Fruit fly (Drosophila melanogaster): ENCODE results near the gene term.
A peak's percentile ranks its signal among the peaks of the same experiment; 100 is the strongest.

term gene

DNA sequence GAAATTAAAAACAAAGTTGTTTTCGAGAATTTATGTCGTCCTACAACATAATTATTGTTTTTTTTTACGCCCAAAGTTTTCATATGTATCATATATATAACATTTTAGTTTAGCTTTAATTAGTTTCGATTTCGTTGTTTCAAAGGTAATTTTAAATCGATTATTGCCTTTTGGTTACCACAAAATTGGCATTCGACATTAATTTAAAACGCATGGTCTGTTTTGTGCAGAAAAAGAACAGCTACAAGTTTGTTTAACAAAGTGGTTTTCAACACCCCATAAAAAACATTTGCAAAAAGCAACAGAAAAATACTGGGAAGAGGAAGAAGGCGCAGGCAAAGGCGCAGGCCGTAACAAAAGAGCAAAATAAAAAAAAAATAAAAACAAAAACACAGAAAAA lies 44.9 kb upstream of the term start:
- TF ChIP-seq ey (GFP tag; optimal IDR thresholded peaks at IDR 0.05) (no peak), N (GFP tag; optimal IDR thresholded peaks at IDR 0.05) (no peak), lola (GFP tag; optimal IDR thresholded peaks at IDR 0.05) (no peak), sv (GFP tag; optimal IDR thresholded peaks at IDR 0.05) (no peak), pan (optimal IDR thresholded peaks at IDR 0.05) (no peak), Dif (GFP tag; optimal IDR thresholded peaks at IDR 0.05; ENCODE audit: partially characterized antibody) (no peak), Hr78 (GFP tag; optimal IDR thresholded peaks at IDR 0.05) (no peak), OdsH (GFP tag; optimal IDR thresholded peaks at IDR 0.05) (no peak), CG32264 (GFP tag; optimal IDR thresholded peaks at IDR 0.05) (no peak), jim (GFP tag; optimal IDR thresholded peaks at IDR 0.05) (no peak), CrebA (GFP tag; optimal IDR thresholded peaks at IDR 0.05; ENCODE audit: borderline replicate concordance) (no peak), sage (GFP tag; optimal IDR thresholded peaks at IDR 0.05) (no peak), Hnf4 (GFP tag; optimal IDR thresholded peaks at IDR 0.05) (no peak), Hr83 (GFP tag; optimal IDR thresholded peaks at IDR 0.05; ENCODE audit: poor library complexity, severe bottlenecking) (no peak), woc (GFP tag; optimal IDR thresholded peaks at IDR 0.05) (no peak)

DNA sequence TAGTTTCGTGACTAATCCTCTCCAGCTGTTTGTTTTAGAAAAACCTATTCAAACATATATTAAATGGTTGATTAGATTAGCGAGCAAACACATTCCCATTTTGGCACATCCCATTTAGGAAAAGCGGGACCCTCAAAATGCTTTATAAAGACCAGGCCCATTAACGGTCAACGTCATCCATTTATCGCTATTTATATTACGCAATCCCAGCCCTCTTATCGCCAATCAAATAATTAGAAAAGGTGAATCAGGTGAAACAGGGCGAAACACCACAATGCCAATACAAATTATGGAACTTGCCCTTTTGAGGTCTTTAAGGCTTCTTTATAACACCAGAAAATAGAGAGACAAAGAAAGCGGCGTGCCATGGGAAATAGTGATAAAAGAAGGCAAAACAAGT lies 44.5 kb upstream of the term start:
- TF ChIP-seq Hnf4 (GFP tag; optimal IDR thresholded peaks at IDR 0.05) (no peak), psq (GFP tag; optimal IDR thresholded peaks at IDR 0.05) (no peak), Rel (GFP tag; optimal IDR thresholded peaks at IDR 0.05) (no peak), Rel (tag; optimal IDR thresholded peaks at IDR 0.05) (no peak), sage (GFP tag; optimal IDR thresholded peaks at IDR 0.05) (no peak), foxo (GFP tag; optimal IDR thresholded peaks at IDR 0.05) (no peak), Hr78 (GFP tag; optimal IDR thresholded peaks at IDR 0.05) (no peak), HLH106 (tag; optimal IDR thresholded peaks at IDR 0.05) (no peak), Abd-B (GFP tag; optimal IDR thresholded peaks at IDR 0.05) (no peak), usp (GFP tag; optimal IDR thresholded peaks at IDR 0.05) (no peak), woc (GFP tag; optimal IDR thresholded peaks at IDR 0.05) (no peak), lola (GFP tag; optimal IDR thresholded peaks at IDR 0.05) (no peak)

DNA sequence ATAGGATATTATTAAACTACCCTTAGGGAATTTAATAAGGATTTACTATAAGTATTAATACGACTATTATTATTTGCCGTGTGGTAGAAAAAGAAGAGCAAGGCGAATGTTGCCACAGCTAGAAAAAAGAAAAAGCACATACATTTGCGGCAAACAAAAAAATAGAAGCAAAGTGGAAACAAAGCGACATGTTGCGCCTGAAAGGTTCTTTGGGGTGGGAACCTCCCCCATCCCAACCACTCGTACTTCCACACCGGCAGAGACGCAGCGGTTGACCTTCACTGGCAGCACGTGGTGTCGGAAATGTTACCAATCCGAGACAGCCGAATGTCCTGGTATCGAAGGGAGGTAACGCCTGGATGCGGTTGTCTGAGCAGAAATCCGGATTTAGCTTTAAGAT lies 43.8 kb upstream of the term start:
- no peak for TF ChIP-seq br (GFP tag; optimal IDR thresholded peaks at IDR 0.05)

- TF ChIP-seq sv (GFP tag; optimal IDR thresholded peaks at IDR 0.05) (no peak), pan (optimal IDR thresholded peaks at IDR 0.05) (no peak), Abd-B (GFP tag; optimal IDR thresholded peaks at IDR 0.05) (no peak), Hnf4 (GFP tag; optimal IDR thresholded peaks at IDR 0.05) (no peak), Dfd (GFP tag; optimal IDR thresholded peaks at IDR 0.05) (no peak), Mio (GFP tag; optimal IDR thresholded peaks at IDR 0.05) (no peak), fru (GFP tag; optimal IDR thresholded peaks at IDR 0.05) (no peak), Rel (GFP tag; optimal IDR thresholded peaks at IDR 0.05) (no peak), Rel (tag; optimal IDR thresholded peaks at IDR 0.05) (no peak), GATAd (GFP tag; optimal IDR thresholded peaks at IDR 0.05) (no peak), N (GFP tag; optimal IDR thresholded peaks at IDR 0.05) (no peak)
Observed at dm6 chr3L:18636782-18637181, 43.2 kb upstream of the term start.

DNA sequence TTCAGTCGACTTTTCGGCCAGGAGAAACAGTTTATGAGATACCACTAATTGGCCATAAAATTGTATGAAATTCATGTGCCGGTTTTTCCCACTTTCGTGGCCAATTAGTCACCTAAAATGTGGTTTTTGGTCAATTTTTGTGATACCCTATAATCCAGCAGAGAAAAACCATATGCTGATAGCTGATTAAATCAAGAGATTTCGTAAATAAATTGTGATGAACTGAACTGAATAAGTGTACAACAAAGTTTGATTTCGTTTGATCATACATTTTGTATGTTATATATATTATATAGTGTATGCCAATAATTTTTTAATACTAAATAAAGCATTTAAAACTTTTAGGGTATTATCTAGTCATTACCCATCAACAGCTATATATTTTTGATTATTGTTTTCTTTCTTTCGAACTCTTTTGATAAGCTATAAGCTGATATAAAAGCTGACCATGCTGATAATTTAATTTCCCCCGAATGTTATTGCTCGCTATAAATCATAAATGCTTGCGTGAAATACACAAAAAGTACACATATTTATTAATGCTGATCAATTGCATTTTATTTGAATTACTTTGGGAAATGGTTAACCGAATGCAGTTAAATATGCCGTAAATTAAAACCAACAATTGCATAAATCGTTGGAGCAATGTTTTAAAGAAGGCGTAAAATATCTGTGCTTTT lies 41.4 kb upstream of the term start:
- peak in 1 of 2 experiments; percentile 2 for TF ChIP-seq foxo (GFP tag; optimal IDR thresholded peaks at IDR 0.05)
- TF ChIP-seq Sp1 (GFP tag; optimal IDR thresholded peaks at IDR 0.05) = peak; percentile 13
- peak; percentile 0 for TF ChIP-seq h (GFP tag; optimal IDR thresholded peaks at IDR 0.05)
- peak in 1 of 2 experiments; percentile 50 for TF ChIP-seq dl (GFP tag; optimal IDR thresholded peaks at IDR 0.05; ENCODE audit: insufficient read depth in 1 of 2, partially characterized antibody in 2 of 2)
- TF ChIP-seq OdsH (GFP tag; optimal IDR thresholded peaks at IDR 0.05) = peak; percentile 11
- peak; percentile 3 for TF ChIP-seq rgr (GFP tag; optimal IDR thresholded peaks at IDR 0.05)
- TF ChIP-seq dsf (GFP tag; optimal IDR thresholded peaks at IDR 0.05; ENCODE audit: borderline replicate concordance) = no peak
- TF ChIP-seq Rel (GFP tag; optimal IDR thresholded peaks at IDR 0.05) = no peak
- peak; percentile 91 for TF ChIP-seq Rel (tag; optimal IDR thresholded peaks at IDR 0.05)
- TF ChIP-seq sage (GFP tag; optimal IDR thresholded peaks at IDR 0.05) = no peak
- TF ChIP-seq psq (GFP tag; optimal IDR thresholded peaks at IDR 0.05) = peak; percentile 9
- TF ChIP-seq pan (optimal IDR thresholded peaks at IDR 0.05) = peak; percentile 28
- TF ChIP-seq lola (GFP tag; optimal IDR thresholded peaks at IDR 0.05) = no peak
- no peak for TF ChIP-seq woc (GFP tag; optimal IDR thresholded peaks at IDR 0.05)
- no peak for TF ChIP-seq ey (GFP tag; optimal IDR thresholded peaks at IDR 0.05)

Measured in whole organism, wandering third instar larva.